Worm (Caenorhabditis elegans): ENCODE results near the gene F44E7.5.

F44E7.5 gene

DNA sequence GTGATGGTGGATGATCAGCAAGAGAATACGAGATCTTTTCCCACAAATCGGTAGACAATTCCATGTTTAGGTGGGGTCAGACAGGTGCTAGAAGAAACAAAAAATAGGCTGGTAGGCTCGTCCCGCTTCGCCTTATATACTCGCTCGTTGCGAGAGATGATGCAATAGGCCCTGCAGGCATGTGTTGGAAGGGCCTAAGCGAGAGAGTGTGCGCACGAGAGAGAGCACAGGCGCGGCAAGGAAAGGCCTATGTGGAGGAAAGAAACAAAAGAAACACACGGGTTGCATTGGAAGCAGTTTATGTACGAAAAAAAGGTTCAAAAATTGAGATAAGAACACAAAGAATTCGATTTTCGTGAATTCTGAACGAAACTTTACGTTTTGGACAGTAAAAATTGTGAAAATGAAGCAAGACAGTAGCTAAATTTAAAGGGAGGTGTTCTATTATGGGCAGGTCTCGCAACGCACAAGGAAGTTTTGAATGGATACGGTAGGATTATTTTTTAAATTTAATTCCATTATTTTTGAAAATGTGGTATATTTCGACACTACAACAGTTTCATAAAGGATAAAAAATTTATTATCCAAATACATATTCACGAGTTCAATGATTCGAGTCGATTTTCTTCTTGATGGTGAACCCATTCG, at the start of gene F44E7.5 (continued):
- no peak for TF ChIP-seq nhr-111 (GFP tag; optimal IDR thresholded peaks at IDR 0.05)
- peak; percentile 13 to 82 for TF ChIP-seq mdl-1 (tag; optimal IDR thresholded peaks at IDR 0.05)
- peak; percentile 39; the same call in 1 of the 2 replicates for TF ChIP-seq lin-29 (GFP tag; IDR thresholded peaks at IDR 0.05)
- peak; percentile 100 for TF ChIP-seq spr-3 (GFP tag; optimal IDR thresholded peaks at IDR 0.05)

- TF ChIP-seq fos-1 (tag; optimal IDR thresholded peaks at IDR 0.05) (no peak), aha-1 (tag) (peak; percentile 80)
Measured at ce11 chrV:5826592-5826991, 45.9 kb upstream of the F44E7.5 start, which contains the start of gene let-418. Gene let-418 (plus strand): TSS chrV:5826833.

ce11 chrV:5825478-5825877, 44.8 kb upstream of the F44E7.5 start:
- TF ChIP-seq unc-62 (GFP tag; optimal IDR thresholded peaks at IDR 0.05 in 1 of 2) (peak in 1 of 2 experiments; percentile 58), unc-62 (tag; optimal IDR thresholded peaks at IDR 0.05) (no peak), F49E8.2 (tag; optimal IDR thresholded peaks at IDR 0.05; ENCODE audit: borderline replicate concordance) (peak; percentile 5), dve-1 (tag; optimal IDR thresholded peaks at IDR 0.05; ENCODE audit: insufficient read depth) (no peak), ZK546.5 (tag; optimal IDR thresholded peaks at IDR 0.05) (no peak)

DNA sequence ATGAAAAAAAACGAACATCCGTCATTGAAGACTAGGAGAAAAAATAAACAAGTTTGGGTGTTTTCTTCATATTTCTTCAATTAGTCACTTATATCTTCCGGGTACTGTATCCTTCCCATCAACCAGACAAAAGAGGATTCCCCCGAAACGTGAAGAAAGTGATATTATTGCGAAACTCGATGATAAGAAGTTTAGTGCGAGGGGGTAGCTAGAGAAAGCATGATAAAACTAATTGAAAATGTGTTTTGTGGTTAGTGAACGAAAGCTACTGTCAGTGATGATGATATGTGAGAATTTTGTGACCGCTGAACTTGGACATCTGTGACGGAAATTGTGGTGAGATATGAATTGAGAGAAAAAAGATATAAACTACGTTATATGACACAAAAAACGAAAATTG, 42.2 kb upstream of the F44E7.5 start:
- TF ChIP-seq zip-11 (GFP tag; IDR thresholded peaks at IDR 0.05) (no peak), daf-12 (tag; optimal IDR thresholded peaks at IDR 0.05) (no peak), F37D6.2 (tag; optimal IDR thresholded peaks at IDR 0.05) (no peak), ces-1 (GFP tag; optimal IDR thresholded peaks at IDR 0.05) (no peak), skn-1 (tag; optimal IDR thresholded peaks at IDR 0.05) (no peak), php-3 (GFP tag; IDR thresholded peaks at IDR 0.05) (no peak), pqm-1 (tag; optimal IDR thresholded peaks at IDR 0.05) (peak; percentile 82), dpl-1 (GFP tag; optimal IDR thresholded peaks at IDR 0.05) (peak; percentile 22), lir-3 (tag; optimal IDR thresholded peaks at IDR 0.05) (no peak), daf-8 (GFP tag; IDR thresholded peaks at IDR 0.05) (no peak), nhr-41 (GFP tag; IDR thresholded peaks at IDR 0.05) (no peak), R02D3.7 (tag; optimal IDR thresholded peaks at IDR 0.05) (no peak), ztf-11 (tag; optimal IDR thresholded peaks at IDR 0.05) (no peak), madf-5 (GFP tag; IDR thresholded peaks at IDR 0.05) (no peak), mes-2 (tag; optimal IDR thresholded peaks at IDR 0.05; ENCODE audit: poor library complexity, severe bottlenecking) (peak; percentile 39), pha-4 (GFP tag; IDR thresholded peaks at IDR 0.05) (no peak), pha-4 (tag; optimal IDR thresholded peaks at IDR 0.05) (no peak), hmg-1.1 (GFP tag; IDR thresholded peaks at IDR 0.05) (no peak), cey-2 (tag; optimal IDR thresholded peaks at IDR 0.05; ENCODE audit: borderline replicate concordance, insufficient read depth) (peak; percentile 89), ZK546.5 (tag; optimal IDR thresholded peaks at IDR 0.05) (no peak), dmd-8 (GFP tag; IDR thresholded peaks at IDR 0.05) (no peak), zfp-2 (tag; optimal IDR thresholded peaks at IDR 0.05) (no peak), lin-1 (GFP tag; IDR thresholded peaks at IDR 0.05) (peak; percentile 19; the same call in 1 of the 2 replicates), ceh-44 (GFP tag; IDR thresholded peaks at IDR 0.05) (no peak), nhr-25 (tag; optimal IDR thresholded peaks at IDR 0.05; ENCODE audit: borderline replicate concordance, insufficient read depth) (peak; percentile 57), aha-1 (tag) (peak; percentile 81), ceh-20 (GFP tag; IDR thresholded peaks at IDR 0.05) (peak; percentile 60; the same call in 1 of the 2 replicates), lsy-2 (tag; optimal IDR thresholded peaks at IDR 0.05) (peak in 1 of 2 experiments; percentile 58), rbr-2 (tag; optimal IDR thresholded peaks at IDR 0.05) (no peak), D1046.2 (GFP tag; IDR thresholded peaks at IDR 0.05) (no peak), gei-8 (GFP tag; optimal IDR thresholded peaks at IDR 0.05) (no peak), fkh-10 (GFP tag; optimal IDR thresholded peaks at IDR 0.05) (no peak), egl-43 (GFP tag; IDR thresholded peaks at IDR 0.05) (no peak), Y75B8A.6 (GFP tag; IDR thresholded peaks at IDR 0.05) (no peak), Y5F2A.4 (GFP tag; optimal IDR thresholded peaks at IDR 0.05) (no peak), hlh-11 (tag; optimal IDR thresholded peaks at IDR 0.05) (peak; percentile 86)

Measured in whole organism, L4 larva.